Fruit fly (Drosophila melanogaster): ENCODE measurements around the gene Ugalt.

The Ugalt gene

dm6 chrX:2744042-2744441, 40.4 kb upstream of the Ugalt start, which contains the start of gene Syx4 (continued):
- peak; percentile 79; the same call in 2 of the 3 replicates for TF ChIP-seq CG2199 (GFP tag; IDR thresholded peaks at IDR 0.05)
- TF ChIP-seq Nf-YB (GFP tag; optimal IDR thresholded peaks at IDR 0.05): peak; percentile 76
- peak; percentile 80 for TF ChIP-seq sens-2 (GFP tag; IDR thresholded peaks at IDR 0.05)
- TF ChIP-seq gcm2 (GFP tag; optimal IDR thresholded peaks at IDR 0.05): peak; percentile 80
- peak; percentile 75 for TF ChIP-seq jing (GFP tag; optimal IDR thresholded peaks at IDR 0.05)
- peak; percentile 87 for TF ChIP-seq CG7987 (GFP tag; optimal IDR thresholded peaks at IDR 0.05)
- peak; percentile 92 for TF ChIP-seq mam (GFP tag; optimal IDR thresholded peaks at IDR 0.05)
- peak; percentile 89 for TF ChIP-seq zfh2 (GFP tag; optimal IDR thresholded peaks at IDR 0.05)
- peak; percentile 88 for TF ChIP-seq CG30403 (GFP tag; optimal IDR thresholded peaks at IDR 0.05)
- TF ChIP-seq Oaz (GFP tag; IDR thresholded peaks at IDR 0.05): peak; percentile 90
- peak; percentile 94 for TF ChIP-seq CG17359 (tag; optimal IDR thresholded peaks at IDR 0.05)
- TF ChIP-seq ewg (GFP tag; optimal IDR thresholded peaks at IDR 0.05): peak; percentile 71
- peak in 1 of 3 experiments; percentile 53 for TF ChIP-seq lola (GFP tag; optimal IDR thresholded peaks at IDR 0.05)
- TF ChIP-seq CG3995 (GFP tag; optimal IDR thresholded peaks at IDR 0.05): peak; percentile 52
- peak; percentile 95 for TF ChIP-seq Hmr (GFP tag; optimal IDR thresholded peaks at IDR 0.05)
- TF ChIP-seq CG30020 (tag; optimal IDR thresholded peaks at IDR 0.05): no peak
- TF ChIP-seq hbn (GFP tag; IDR thresholded peaks at IDR 0.05; ENCODE audit: partially characterized antibody): no peak
- peak; percentile 87 for TF ChIP-seq CG1233 (GFP tag; optimal IDR thresholded peaks at IDR 0.05)
- peak; percentile 78 for TF ChIP-seq CG10979 (tag; optimal IDR thresholded peaks at IDR 0.05)
- peak; percentile 86 for TF ChIP-seq ttk (GFP tag; IDR thresholded peaks at IDR 0.05)
- no peak for TF ChIP-seq Tbp (GFP tag; optimal IDR thresholded peaks at IDR 0.05)
- no peak for TF ChIP-seq Elba2 (GFP tag; optimal IDR thresholded peaks at IDR 0.05)
- TF ChIP-seq CG17829 (tag; optimal IDR thresholded peaks at IDR 0.05): peak; percentile 85
- TF ChIP-seq salm (tag; optimal IDR thresholded peaks at IDR 0.05): peak; percentile 91
- peak; percentile 50 for TF ChIP-seq NC2α (GFP tag; optimal IDR thresholded peaks at IDR 0.05)
- peak; percentile 76 for TF ChIP-seq sima (GFP tag; optimal IDR thresholded peaks at IDR 0.05)
- TF ChIP-seq CG6272 (GFP tag; IDR thresholded peaks at IDR 0.05): peak; percentile 76
- peak; percentile 71; the same call in 2 of the 3 replicates for TF ChIP-seq CG11560 (tag; IDR thresholded peaks at IDR 0.05)
- TF ChIP-seq CG11247 (GFP tag; IDR thresholded peaks at IDR 0.05): peak; percentile 91
- peak; percentile 81 for TF ChIP-seq nerfin-1 (tag; optimal IDR thresholded peaks at IDR 0.05)
- TF ChIP-seq CG10959 (GFP tag; IDR thresholded peaks at IDR 0.05): peak; percentile 58; the same call in 1 of the 2 replicates
- TF ChIP-seq CG15269 (tag; optimal IDR thresholded peaks at IDR 0.05): peak; percentile 95
- TF ChIP-seq CG14860 (GFP tag; IDR thresholded peaks at IDR 0.05; ENCODE audit: partially characterized antibody): no peak
- TF ChIP-seq hth (optimal IDR thresholded peaks at IDR 0.05): no peak
- peak; percentile 64; the same call in 1 of the 2 replicates for TF ChIP-seq Adf1 (GFP tag; IDR thresholded peaks at IDR 0.05)
- TF ChIP-seq Med (GFP tag): peak; percentile 99
- no peak for TF ChIP-seq prd (optimal IDR thresholded peaks at IDR 0.05)
- peak; percentile 85 for TF ChIP-seq prd (GFP tag; IDR thresholded peaks at IDR 0.05)
- TF ChIP-seq H15 (GFP tag; IDR thresholded peaks at IDR 0.05): peak; percentile 77
- peak; percentile 78 to 83 for TF ChIP-seq chif (GFP tag; optimal IDR thresholded peaks at IDR 0.05)
- TF ChIP-seq Sin3A (optimal IDR thresholded peaks at IDR 0.05): no peak
- peak; percentile 81 for TF ChIP-seq Rx (GFP tag; IDR thresholded peaks at IDR 0.05)
- peak; percentile 88 for TF ChIP-seq Ada2b (GFP tag; IDR thresholded peaks at IDR 0.05)
- TF ChIP-seq CG7963 (GFP tag; IDR thresholded peaks at IDR 0.05; ENCODE audit: partially characterized antibody): no peak
- TF ChIP-seq CG33213 (GFP tag; optimal IDR thresholded peaks at IDR 0.05): peak; percentile 84
- peak; percentile 91 for TF ChIP-seq CG17328 (GFP tag; IDR thresholded peaks at IDR 0.05)
- no peak for TF ChIP-seq vnd (GFP tag; IDR thresholded peaks at IDR 0.05; ENCODE audit: partially characterized antibody)
- TF ChIP-seq aop (GFP tag; IDR thresholded peaks at IDR 0.05): 0 out of 2 replicates have a peak, but pooled peaks have one; percentile 48
- TF ChIP-seq lilli (GFP tag; optimal IDR thresholded peaks at IDR 0.05): peak; percentile 93
- no peak for TF ChIP-seq unc-4 (GFP tag; IDR thresholded peaks at IDR 0.05; ENCODE audit: partially characterized antibody)
- peak; percentile 76 for TF ChIP-seq CG5180 (GFP tag; optimal IDR thresholded peaks at IDR 0.05)

Measured in whole organism, embryonic.